Worm (Caenorhabditis elegans) whole organism, late embryonic: Measurements from ENCODE around the gene msi-1.

Experiments used
- nhr-11 ChIP-seq: fragments of 150-350 bp; optimal IDR thresholded peaks from 2 replicates; lab custom pipeline; 2014; ENCODE audit warnings: missing biosample characterization, missing genetic modification characterization
- nhr-232 ChIP-seq: sonication (generic microtip); optimal IDR thresholded peaks from 2 replicates; lab custom pipeline; 2016; ENCODE audit warnings: missing genetic modification characterization, missing compliant biosample characterization

ce11 chrIII:3926801-3927200 lies 49.4 kb downstream of the msi-1 start:
- TF ChIP-seq nhr-11 (tag; lab: Kevin White, UChicago) (no peak), nhr-232 (tag; lab: Kevin White, UChicago) (no peak)
